Fruit fly (Drosophila melanogaster): Measurements from ENCODE around the gene UGP.

- no peak for TF ChIP-seq psq (optimal IDR thresholded peaks at IDR 0.05)
- no peak for TF ChIP-seq Dll (optimal IDR thresholded peaks at IDR 0.05)
- no peak for TF ChIP-seq usp (GFP tag; optimal IDR thresholded peaks at IDR 0.05)
- no peak for TF ChIP-seq CG8478 (optimal IDR thresholded peaks at IDR 0.05)
- TF ChIP-seq EcR (GFP tag; optimal IDR thresholded peaks at IDR 0.05) = no peak
Measured at dm6 chr3L:9364131-9364530, 5.4 kb upstream of the UGP start, which contains the start of gene mRRF1.

Data from whole organism.